Fruit fly (Drosophila melanogaster) whole organism, embryonic: ENCODE results near the gene Mkp3.

Experiments
- Abd-B ChIP-seq: fragments of 200-800 bp; sonication (Bioruptor generic); optimal IDR thresholded peaks from 2 replicates; lab custom pipeline; 2018; ENCODE audit warnings: missing biosample characterization, mild to moderate bottlenecking, missing genetic modification characterization, moderate library complexity
- Adf1 ChIP-seq: fragments of 200-800 bp; sonication (Bioruptor generic); IDR thresholded peaks from 2 replicates; pipeline ENCODE4 v1.3.6; 2022; ENCODE audit warnings: missing biosample characterization, missing genetic modification characterization
- Atf-2 ChIP-seq: fragments of 200-800 bp; sonication (Bioruptor generic); optimal IDR thresholded peaks from 2 replicates; lab custom pipeline; 2016; ENCODE audit warnings: missing biosample characterization, missing genetic modification characterization
- Awh ChIP-seq: fragments of 200-800 bp; sonication (Bioruptor generic); IDR thresholded peaks from 2 replicates; pipeline ENCODE4, ENCODE4 v1.3.6; 2022; ENCODE audit warnings: missing biosample characterization, missing genetic modification characterization
- Bdp1 ChIP-seq: fragments of 200-800 bp; sonication (Bioruptor generic); optimal IDR thresholded peaks from 3 replicates; lab custom pipeline; 2016; ENCODE audit warnings: missing biosample characterization, missing genetic modification characterization
- CG10321 ChIP-seq: fragments of 200-800 bp; sonication (Bioruptor generic); IDR thresholded peaks from 2 replicates; pipeline ENCODE4 v1.3.6; 2022; ENCODE audit warnings: missing biosample characterization, missing genetic modification characterization
- CG13296 ChIP-seq: fragments of 200-800 bp; sonication (Bioruptor generic); optimal IDR thresholded peaks from 3 replicates; lab custom pipeline; 2018; ENCODE audit warnings: missing biosample characterization, mild to moderate bottlenecking, missing genetic modification characterization
- CG13775 ChIP-seq: fragments of 200-800 bp; sonication (Bioruptor generic); optimal IDR thresholded peaks from 3 replicates; lab custom pipeline; 2017; ENCODE audit warnings: missing biosample characterization, mild to moderate bottlenecking, missing genetic modification characterization
- CG14441 ChIP-seq: fragments of 200-800 bp; sonication (Bioruptor generic); IDR thresholded peaks from 2 replicates; pipeline ENCODE4 v1.3.6; 2022; ENCODE audit warnings: missing biosample characterization, missing genetic modification characterization
- CG15696 ChIP-seq: fragments of 200-800 bp; sonication (Bioruptor generic); optimal IDR thresholded peaks from 2 replicates; lab custom pipeline; 2019; ENCODE audit warnings: missing biosample characterization, mild to moderate bottlenecking, missing genetic modification characterization, moderate library complexity
- CG1647 ChIP-seq: fragments of 200-800 bp; sonication (Bioruptor generic); optimal IDR thresholded peaks from 3 replicates; lab custom pipeline; 2016; ENCODE audit warnings: missing biosample characterization, missing genetic modification characterization
- CG17385 ChIP-seq: fragments of 200-800 bp; sonication (Bioruptor generic); optimal IDR thresholded peaks from 3 replicates; lab custom pipeline; 2018; ENCODE audit warnings: missing biosample characterization, mild to moderate bottlenecking, missing genetic modification characterization
- CG18764 ChIP-seq: fragments of 200-800 bp; sonication (Bioruptor generic); optimal IDR thresholded peaks from 3 replicates; lab custom pipeline; 2016; ENCODE audit warnings: missing biosample characterization, missing genetic modification characterization
- CG31224 ChIP-seq: fragments of 200-800 bp; sonication (Bioruptor generic); IDR thresholded peaks from 2 replicates; pipeline ENCODE4 v1.3.6; 2022; ENCODE audit warnings: missing biosample characterization, missing genetic modification characterization
- CG34422 ChIP-seq: fragments of 200-800 bp; sonication (Bioruptor generic); IDR thresholded peaks from 3 replicates; pipeline ENCODE4 v1.3.6; 2022; ENCODE audit warnings: missing biosample characterization, missing genetic modification characterization
- CG6654 ChIP-seq: fragments of 200-800 bp; sonication (Bioruptor generic); optimal IDR thresholded peaks from 2 replicates; lab custom pipeline; 2017; ENCODE audit warnings: missing biosample characterization, mild to moderate bottlenecking, missing genetic modification characterization
- CG7357 ChIP-seq: fragments of 200-800 bp; sonication (Bioruptor generic); IDR thresholded peaks from 3 replicates; pipeline ENCODE4 v1.3.6; 2022; ENCODE audit warnings: missing biosample characterization, missing genetic modification characterization
- CoRest ChIP-seq: fragments of 200-800 bp; sonication (Bioruptor generic); optimal IDR thresholded peaks from 3 replicates; lab custom pipeline; 2018; ENCODE audit warnings: missing biosample characterization, mild to moderate bottlenecking, missing genetic modification characterization, moderate library complexity
- Deaf1 ChIP-seq: fragments of 200-800 bp; optimal IDR thresholded peaks from 3 replicates; lab custom pipeline; 2019; ENCODE audit warnings: missing biosample characterization, mild to moderate bottlenecking, missing genetic modification characterization, moderate library complexity
- Dip3 ChIP-seq: fragments of 200-800 bp; sonication (Bioruptor generic); optimal IDR thresholded peaks from 3 replicates; lab custom pipeline; 2016; ENCODE audit warnings: missing biosample characterization, missing genetic modification characterization
- Drgx ChIP-seq: fragments of 200-800 bp; sonication (Bioruptor generic); IDR thresholded peaks from 2 replicates; pipeline ENCODE4 v1.3.6; 2022; ENCODE audit warnings: missing biosample characterization, missing genetic modification characterization
- Elba2 ChIP-seq: fragments of 200-800 bp; sonication (Bioruptor generic); optimal IDR thresholded peaks from 3 replicates; lab custom pipeline; 2016; ENCODE audit warnings: missing biosample characterization, missing genetic modification characterization
- Fer2 ChIP-seq: fragments of 200-800 bp; sonication (Bioruptor generic); optimal IDR thresholded peaks from 2 replicates; lab custom pipeline; 2018; ENCODE audit warnings: missing biosample characterization, mild to moderate bottlenecking, missing genetic modification characterization, moderate library complexity
- Lim3 ChIP-seq: fragments of 200-800 bp; sonication (Bioruptor generic); IDR thresholded peaks from 2 replicates; pipeline ENCODE4 v1.3.6; 2022; ENCODE audit warnings: missing biosample characterization, missing genetic modification characterization
- NFAT ChIP-seq: fragments of 200-800 bp; sonication (Bioruptor generic); IDR thresholded peaks from 2 replicates; pipeline ENCODE4 v1.3.6; 2022; ENCODE audit warnings: missing biosample characterization, missing genetic modification characterization
- NK7.1 ChIP-seq: fragments of 200-800 bp; sonication (Bioruptor generic); optimal IDR thresholded peaks from 3 replicates; lab custom pipeline; 2016; ENCODE audit warnings: missing biosample characterization, missing genetic modification characterization
- Ssrp ChIP-seq: fragments of 200-800 bp; sonication (Bioruptor generic); optimal IDR thresholded peaks from 2 replicates; lab custom pipeline; 2018; ENCODE audit warnings: missing biosample characterization, mild to moderate bottlenecking, missing genetic modification characterization, moderate library complexity
- abd-A ChIP-seq: fragments of 200-800 bp; sonication (Bioruptor generic); optimal IDR thresholded peaks from 3 replicates; lab custom pipeline; 2019; ENCODE audit warnings: missing biosample characterization, mild to moderate bottlenecking, missing genetic modification characterization, moderate library complexity
- btn ChIP-seq: fragments of 200-800 bp; sonication (Bioruptor generic); optimal IDR thresholded peaks from 2 replicates; lab custom pipeline; 2016; ENCODE audit warnings: missing biosample characterization, missing genetic modification characterization
- chm ChIP-seq: fragments of 200-800 bp; sonication (Bioruptor generic); IDR thresholded peaks from 2 replicates; pipeline ENCODE4 v1.3.6; 2022; ENCODE audit warnings: missing biosample characterization, missing genetic modification characterization
- crc ChIP-seq: fragments of 200-800 bp; sonication (Bioruptor generic); optimal IDR thresholded peaks from 2 replicates; lab custom pipeline; 2016; ENCODE audit warnings: missing biosample characterization, missing genetic modification characterization
- crol ChIP-seq: fragments of 200-800 bp; sonication (Bioruptor generic); IDR thresholded peaks from 2 replicates; pipeline ENCODE4 v1.3.6; 2022; ENCODE audit warnings: missing biosample characterization, missing genetic modification characterization
- dimm ChIP-seq: fragments of 200-800 bp; sonication (Bioruptor generic); IDR thresholded peaks from 2 replicates; pipeline ENCODE4 v1.3.6; 2022; ENCODE audit warnings: missing biosample characterization, missing genetic modification characterization
- dmrt11E ChIP-seq: fragments of 200-800 bp; sonication (Bioruptor generic); optimal IDR thresholded peaks from 3 replicates; lab custom pipeline; 2018; ENCODE audit warnings: missing biosample characterization, mild to moderate bottlenecking, missing genetic modification characterization, moderate library complexity
- gcm ChIP-seq: fragments of 200-800 bp; sonication (Bioruptor generic); optimal IDR thresholded peaks from 2 replicates; lab custom pipeline; 2019; ENCODE audit warnings: missing biosample characterization, mild to moderate bottlenecking, missing genetic modification characterization, moderate library complexity
- lmd ChIP-seq: fragments of 200-800 bp; sonication (Bioruptor generic); IDR thresholded peaks from 2 replicates; pipeline ENCODE4 v1.3.6; 2022; ENCODE audit warnings: missing biosample characterization, missing genetic modification characterization
- maf-S ChIP-seq: fragments of 200-800 bp; sonication (Bioruptor generic); optimal IDR thresholded peaks from 2 replicates; lab custom pipeline; 2016; ENCODE audit warnings: missing biosample characterization, missing genetic modification characterization
- mirr ChIP-seq: fragments of 200-800 bp; sonication (Bioruptor generic); optimal IDR thresholded peaks from 3 replicates; lab custom pipeline; 2018; ENCODE audit warnings: missing biosample characterization, mild to moderate bottlenecking, missing genetic modification characterization
- nmo ChIP-seq: fragments of 200-800 bp; sonication (Bioruptor generic); optimal IDR thresholded peaks from 2 replicates; lab custom pipeline; 2018; ENCODE audit warnings: missing biosample characterization, mild to moderate bottlenecking, missing genetic modification characterization, moderate library complexity
- p53 ChIP-seq: fragments of 200-800 bp; sonication (Bioruptor generic); optimal IDR thresholded peaks from 2 replicates; lab custom pipeline; 2016; ENCODE audit warnings: missing biosample characterization, missing genetic modification characterization
- pb ChIP-seq: fragments of 200-800 bp; sonication (Bioruptor generic); optimal IDR thresholded peaks from 3 replicates; lab custom pipeline; 2016; ENCODE audit warnings: missing biosample characterization, missing genetic modification characterization
- row ChIP-seq: fragments of 200-800 bp; sonication (Bioruptor generic); IDR thresholded peaks from 3 replicates; pipeline ENCODE4 v1.3.6; 2022; ENCODE audit warnings: missing biosample characterization, missing genetic modification characterization
- sna ChIP-seq: fragments of 200-800 bp; sonication (Bioruptor generic); IDR thresholded peaks from 2 replicates; pipeline ENCODE4 v1.3.6; 2022; ENCODE audit warnings: missing biosample characterization, missing genetic modification characterization; ENCODE audit not compliant: partially characterized antibody
- sqz ChIP-seq: fragments of 200-800 bp; sonication (Bioruptor generic); optimal IDR thresholded peaks from 3 replicates; lab custom pipeline; 2018; ENCODE audit warnings: missing biosample characterization, mild to moderate bottlenecking, missing genetic modification characterization
- stwl ChIP-seq: fragments of 200-800 bp; sonication (Bioruptor generic); optimal IDR thresholded peaks from 3 replicates; lab custom pipeline; 2018; ENCODE audit warnings: missing biosample characterization, mild to moderate bottlenecking, missing genetic modification characterization, moderate library complexity
- tin ChIP-seq: fragments of 200-800 bp; sonication (Bioruptor generic); optimal IDR thresholded peaks from 3 replicates; lab custom pipeline; 2016; ENCODE audit warnings: missing biosample characterization, missing genetic modification characterization
- tna ChIP-seq: fragments of 200-800 bp; sonication (Bioruptor generic); IDR thresholded peaks from 2 replicates; pipeline ENCODE4 v1.3.6; 2022; ENCODE audit warnings: missing biosample characterization, missing genetic modification characterization; ENCODE audit not compliant: partially characterized antibody
- vfl ChIP-seq: fragments of 200-800 bp; sonication (Bioruptor generic); optimal IDR thresholded peaks from 2 replicates; lab custom pipeline; 2016; ENCODE audit warnings: missing biosample characterization, missing genetic modification characterization
- wek ChIP-seq: fragments of 200-800 bp; sonication (Bioruptor generic); optimal IDR thresholded peaks from 3 replicates; lab custom pipeline; 2018; ENCODE audit warnings: missing biosample characterization, mild to moderate bottlenecking, missing genetic modification characterization, moderate library complexity
- zen ChIP-seq: fragments of 200-800 bp; sonication (Bioruptor generic); optimal IDR thresholded peaks from 3 replicates; lab custom pipeline; 2018; ENCODE audit warnings: missing biosample characterization, mild to moderate bottlenecking, missing genetic modification characterization, moderate library complexity

The Mkp3 gene

DNA sequence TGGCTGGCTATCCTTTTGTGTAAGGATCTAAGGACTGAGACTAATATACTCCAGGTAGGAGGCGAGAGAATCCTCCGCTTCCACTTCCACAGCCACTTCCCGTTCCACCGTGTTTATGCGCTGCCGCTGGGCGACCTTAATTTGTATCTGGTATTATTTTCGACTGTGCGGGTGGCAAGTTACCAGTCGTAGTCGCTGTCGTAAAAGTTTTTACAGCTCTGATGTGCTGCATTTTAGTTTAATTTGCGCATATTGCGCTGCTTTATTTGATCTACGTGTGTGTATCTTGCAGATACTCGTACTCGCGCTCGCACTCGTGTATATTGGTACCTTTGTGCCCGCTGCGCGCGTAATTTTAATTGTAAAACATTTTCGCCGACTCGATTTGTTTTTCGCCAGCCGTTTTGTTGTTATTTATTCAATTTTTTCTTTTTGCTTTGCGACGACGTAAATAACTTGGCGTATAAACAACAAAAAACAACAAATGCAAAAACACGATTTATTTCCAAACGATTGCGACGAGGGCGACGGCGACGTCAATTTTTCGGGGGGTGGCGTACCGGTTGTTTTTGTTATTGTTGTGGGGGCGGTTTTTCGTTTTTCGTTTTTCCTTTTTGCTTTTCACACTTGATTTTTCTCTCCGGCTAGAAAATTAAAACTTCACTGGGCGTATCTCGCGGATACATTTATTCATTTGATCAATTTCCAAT is 41.5 kb downstream of the Mkp3 start (continued):
- TF ChIP-seq CG31224 (GFP tag; lab: Robert Waterston, UW) (0 out of 2 replicates have a peak, but pooled peaks have one; percentile 46), CG13296 (GFP tag; lab: Kevin White, UChicago) (no peak), chm (GFP tag; lab: Robert Waterston, UW) (no peak; the same call in none of the 2 replicates), CG34422 (GFP tag; lab: Robert Waterston, UW) (no peak), CG7357 (GFP tag; lab: Robert Waterston, UW) (no peak), NK7.1 (GFP tag; lab: Kevin White, UChicago) (peak; percentile 14), Elba2 (GFP tag; lab: Kevin White, UChicago) (no peak), wek (GFP tag; lab: Kevin White, UChicago) (no peak), dimm (GFP tag; lab: Robert Waterston, UW) (no peak), CG6654 (no peak), Atf-2 (GFP tag; lab: Kevin White, UChicago) (no peak), zen (tag; lab: Kevin White, UChicago) (peak; percentile 22), p53 (no peak), nmo (GFP tag; lab: Kevin White, UChicago) (no peak), lmd (GFP tag; lab: Robert Waterston, UW) (no peak), CG13775 (GFP tag; lab: Kevin White, UChicago) (no peak), crol (GFP tag; lab: Robert Waterston, UW) (peak; percentile 61), Awh (GFP tag; lab: Robert Waterston, UW) (no peak), CG15696 (tag; lab: Kevin White, UChicago) (no peak), CoRest (tag; lab: Kevin White, UChicago) (no peak), Drgx (GFP tag; lab: Robert Waterston, UW) (peak; percentile 8; the same call in 1 of the 2 replicates), CG14441 (GFP tag; lab: Robert Waterston, UW) (no peak), Dip3 (no peak), vfl (GFP tag; lab: Kevin White, UChicago) (no peak), Deaf1 (tag; lab: Kevin White, UChicago) (no peak), tna (0 out of 2 replicates have a peak, but pooled peaks have one; percentile 53), Fer2 (tag; lab: Kevin White, UChicago) (no peak), Bdp1 (no peak), mirr (GFP tag; lab: Kevin White, UChicago) (no peak)

DNA sequence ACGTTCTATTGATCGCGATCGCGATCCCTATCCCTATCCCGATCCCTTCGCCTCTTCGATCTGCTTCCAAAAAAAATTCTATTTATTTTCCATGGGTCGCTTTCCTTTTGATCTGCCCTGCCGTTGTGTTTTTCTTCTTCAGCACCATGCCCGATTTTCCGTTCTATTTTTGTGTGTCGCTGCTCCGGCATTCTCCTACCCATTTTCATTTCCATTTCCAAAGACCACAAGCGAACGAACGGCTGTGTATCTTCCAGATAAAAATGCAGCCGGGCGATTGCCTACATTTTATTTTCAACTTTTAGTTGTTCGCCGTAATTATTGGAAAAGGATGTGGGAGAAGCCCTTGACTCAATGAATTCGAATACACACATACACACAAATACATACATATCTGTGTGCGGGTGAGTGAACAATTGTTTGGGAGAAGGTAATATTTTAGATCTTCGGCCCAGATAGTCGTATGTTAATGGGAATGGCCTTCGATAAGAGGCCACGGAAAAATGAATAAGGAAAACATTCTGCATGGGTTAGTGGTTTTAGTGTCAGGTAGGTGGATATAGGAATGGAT is 42.7 kb downstream of the Mkp3 start:
- TF ChIP-seq crc (GFP tag; lab: Kevin White, UChicago), result no peak
- no peak for TF ChIP-seq sna (GFP tag; lab: Robert Waterston, UW)
- no peak for TF ChIP-seq maf-S (GFP tag; lab: Kevin White, UChicago)
- no peak for TF ChIP-seq pb
- TF ChIP-seq stwl (tag; lab: Kevin White, UChicago), result no peak
- TF ChIP-seq CG1647 (GFP tag; lab: Kevin White, UChicago), result no peak
- no peak for TF ChIP-seq abd-A (tag; lab: Kevin White, UChicago)
- TF ChIP-seq CG10321 (GFP tag; lab: Robert Waterston, UW), result no peak
- TF ChIP-seq Ssrp (tag; lab: Kevin White, UChicago), result no peak
- no peak for TF ChIP-seq Lim3
- peak; percentile 54 for TF ChIP-seq sqz
- TF ChIP-seq CG18764 (GFP tag; lab: Kevin White, UChicago), result no peak
- no peak for TF ChIP-seq dmrt11E (tag; lab: Kevin White, UChicago)
- no peak for TF ChIP-seq btn
- no peak for TF ChIP-seq gcm (GFP tag; lab: Kevin White, UChicago)
- TF ChIP-seq NFAT, result no peak
- TF ChIP-seq Abd-B, result no peak
- TF ChIP-seq tin (GFP tag; lab: Kevin White, UChicago), result no peak
- no peak for TF ChIP-seq Adf1
- no peak for TF ChIP-seq row (GFP tag; lab: Robert Waterston, UW)
- TF ChIP-seq NK7.1 (GFP tag; lab: Kevin White, UChicago), result no peak
- peak; percentile 55 for TF ChIP-seq CG17385 (GFP tag; lab: Kevin White, UChicago)
